Fruit fly (Drosophila melanogaster) whole organism, embryonic: ENCODE data around the gene Acp26Aa.
A peak's percentile ranks its signal among the peaks of the same experiment; 100 is the strongest.

Experiments used
- Atf-2 ChIP-seq: fragments of 200-800 bp; sonication (Bioruptor generic); optimal IDR thresholded peaks from 2 replicates; lab custom pipeline; 2016; ENCODE audit warnings: missing biosample characterization, missing genetic modification characterization
- Blimp-1 ChIP-seq: fragments of 200-800 bp; sonication (Bioruptor generic); optimal IDR thresholded peaks from 3 replicates; lab custom pipeline; 2018; ENCODE audit warnings: missing biosample characterization, missing genetic modification characterization, mild to moderate bottlenecking, moderate library complexity, missing genetic modification reagents
- C15 ChIP-seq: fragments of 200-800 bp; sonication (Bioruptor generic); IDR thresholded peaks from 3 replicates; pipeline ENCODE4 v1.3.6; 2022; ENCODE audit warnings: missing biosample characterization, missing genetic modification characterization
- CG10147 ChIP-seq: fragments of 200-800 bp; sonication (Bioruptor generic); optimal IDR thresholded peaks from 2 replicates; lab custom pipeline; 2019; ENCODE audit warnings: missing biosample characterization, mild to moderate bottlenecking, missing genetic modification characterization, moderate library complexity
- CG12104 ChIP-seq: fragments of 200-800 bp; sonication (Bioruptor generic); optimal IDR thresholded peaks from 3 replicates; lab custom pipeline; 2016; ENCODE audit warnings: missing biosample characterization, missing genetic modification characterization
- CG12744 ChIP-seq: fragments of 200-800 bp; sonication (Bioruptor generic); optimal IDR thresholded peaks from 2 replicates; lab custom pipeline; 2016; ENCODE audit warnings: missing biosample characterization, missing genetic modification characterization
- CG14441 ChIP-seq: fragments of 200-800 bp; sonication (Bioruptor generic); IDR thresholded peaks from 2 replicates; pipeline ENCODE4 v1.3.6; 2022; ENCODE audit warnings: missing biosample characterization, missing genetic modification characterization
- CG18262 ChIP-seq: fragments of 200-800 bp; optimal IDR thresholded peaks from 3 replicates; lab custom pipeline; 2019; ENCODE audit warnings: missing biosample characterization, mild to moderate bottlenecking, missing genetic modification characterization, moderate library complexity
- CG31441 ChIP-seq: fragments of 200-800 bp; sonication (Bioruptor generic); IDR thresholded peaks from 2 replicates; pipeline ENCODE4 v1.3.6; 2022; ENCODE audit warnings: missing biosample characterization, missing genetic modification characterization
- CG34376 ChIP-seq: fragments of 200-800 bp; sonication (Bioruptor generic); optimal IDR thresholded peaks from 2 replicates; lab custom pipeline; 2018; ENCODE audit warnings: missing biosample characterization, mild to moderate bottlenecking, missing genetic modification characterization
- CG3838 ChIP-seq: fragments of 200-800 bp; sonication (Bioruptor generic); optimal IDR thresholded peaks from 3 replicates; lab custom pipeline; 2016; ENCODE audit warnings: missing biosample characterization, missing genetic modification characterization
- CG4730 ChIP-seq: fragments of 200-800 bp; sonication (Bioruptor generic); IDR thresholded peaks from 2 replicates; pipeline ENCODE4 v1.3.6; 2022; ENCODE audit warnings: missing biosample characterization, missing genetic modification characterization
- CG8765 ChIP-seq: fragments of 200-800 bp; sonication (Bioruptor generic); IDR thresholded peaks from 2 replicates; pipeline ENCODE4 v1.3.6; 2022; ENCODE audit warnings: missing biosample characterization, missing genetic modification characterization
- CG9797 ChIP-seq: fragments of 200-800 bp; sonication (Bioruptor generic); optimal IDR thresholded peaks from 3 replicates; lab custom pipeline; 2018; ENCODE audit warnings: missing biosample characterization, mild to moderate bottlenecking, missing genetic modification characterization
- Deaf1 ChIP-seq: fragments of 200-800 bp; optimal IDR thresholded peaks from 3 replicates; lab custom pipeline; 2019; ENCODE audit warnings: missing biosample characterization, mild to moderate bottlenecking, missing genetic modification characterization, moderate library complexity
- Dfd ChIP-seq, 2 experiments: fragments of >200 bp; optimal IDR thresholded peaks; 2 replicates each; lab custom pipeline; 2017; ENCODE audit warnings: missing biosample characterization in 2 of 2, missing genetic modification characterization in 2 of 2
- Drgx ChIP-seq: fragments of 200-800 bp; sonication (Bioruptor generic); IDR thresholded peaks from 2 replicates; pipeline ENCODE4 v1.3.6; 2022; ENCODE audit warnings: missing biosample characterization, missing genetic modification characterization
- HLH4C ChIP-seq: fragments of 200-800 bp; sonication (Bioruptor generic); IDR thresholded peaks from 3 replicates; pipeline ENCODE4 v1.3.6; 2022; ENCODE audit warnings: missing biosample characterization, missing genetic modification characterization; ENCODE audit not compliant: partially characterized antibody
- Hmr ChIP-seq: fragments of 200-800 bp; sonication (Bioruptor generic); optimal IDR thresholded peaks from 3 replicates; lab custom pipeline; 2017; ENCODE audit warnings: mild to moderate bottlenecking, missing biosample characterization, missing genetic modification reagents, missing genetic modification characterization
- Med ChIP-seq: fragments of 200-800 bp; sonication (Bioruptor generic); peaks from one replicate; lab custom pipeline; 2016; ENCODE audit warnings: missing biosample characterization, missing genetic modification characterization, mild to moderate bottlenecking, inconsistent platforms, moderate library complexity
- Nf-YA ChIP-seq: fragments of 200-800 bp; sonication (Bioruptor generic); IDR thresholded peaks from 2 replicates; pipeline ENCODE4 v1.3.6; 2022; ENCODE audit warnings: missing biosample characterization, missing genetic modification characterization
- Pdp1 ChIP-seq, 2 experiments: fragments of 200-800 bp; sonication (Bioruptor generic); optimal IDR thresholded peaks; 3 replicates each; lab custom pipeline; 2016; ENCODE audit warnings: missing biosample characterization in 2 of 2, missing genetic modification characterization in 2 of 2, mild to moderate bottlenecking in 1 of 2, moderate library complexity in 1 of 2
- Rfx ChIP-seq: fragments of 200-800 bp; sonication (Bioruptor generic); IDR thresholded peaks from 2 replicates; pipeline ENCODE4 v1.3.6; 2022; ENCODE audit warnings: missing biosample characterization, missing genetic modification characterization
- Sox100B ChIP-seq: fragments of 200-800 bp; sonication (Bioruptor generic); optimal IDR thresholded peaks from 3 replicates; lab custom pipeline; 2018; ENCODE audit warnings: missing biosample characterization, mild to moderate bottlenecking, missing genetic modification characterization
- Taf1 ChIP-seq: fragments of 200-800 bp; sonication (Bioruptor generic); IDR thresholded peaks from 2 replicates; pipeline ENCODE4 v1.3.6; 2022; ENCODE audit warnings: missing biosample characterization, missing genetic modification characterization
- ap ChIP-seq: fragments of 200-800 bp; sonication (Bioruptor generic); IDR thresholded peaks from 2 replicates; pipeline ENCODE4 v1.3.6; 2022; ENCODE audit warnings: missing biosample characterization, missing genetic modification characterization
- chinmo ChIP-seq: fragments of 200-800 bp; sonication (Bioruptor generic); IDR thresholded peaks from 4 replicates; pipeline ENCODE4 v1.3.6; 2022; ENCODE audit warnings: missing biosample characterization, missing genetic modification characterization; ENCODE audit not compliant: partially characterized antibody
- crc ChIP-seq: fragments of 200-800 bp; sonication (Bioruptor generic); optimal IDR thresholded peaks from 2 replicates; lab custom pipeline; 2016; ENCODE audit warnings: missing biosample characterization, missing genetic modification characterization
- crol ChIP-seq: fragments of 200-800 bp; sonication (Bioruptor generic); IDR thresholded peaks from 2 replicates; pipeline ENCODE4 v1.3.6; 2022; ENCODE audit warnings: missing biosample characterization, missing genetic modification characterization
- en ChIP-seq: fragments of 200-800 bp; sonication (Bioruptor generic); optimal IDR thresholded peaks from 2 replicates; lab custom pipeline; 2016; ENCODE audit warnings: missing biosample characterization, missing genetic modification characterization
- gce ChIP-seq: fragments of 200-800 bp; sonication (Bioruptor generic); IDR thresholded peaks from 3 replicates; pipeline ENCODE4 v1.3.6; 2022; ENCODE audit warnings: missing biosample characterization, missing genetic modification characterization
- gcm2 ChIP-seq: fragments of 200-800 bp; sonication (Bioruptor generic); optimal IDR thresholded peaks from 2 replicates; lab custom pipeline; 2016; ENCODE audit warnings: missing biosample characterization, missing genetic modification characterization
- gsb-n ChIP-seq: fragments of 200-800 bp; sonication (Bioruptor generic); optimal IDR thresholded peaks from 3 replicates; lab custom pipeline; 2018; ENCODE audit warnings: missing biosample characterization, mild to moderate bottlenecking, missing genetic modification characterization
- ken ChIP-seq: fragments of 200-800 bp; sonication (Bioruptor generic); IDR thresholded peaks from 3 replicates; pipeline ENCODE4 v1.3.6; 2022; ENCODE audit warnings: missing biosample characterization, missing genetic modification characterization
- pfk ChIP-seq: fragments of 200-800 bp; sonication (Bioruptor generic); optimal IDR thresholded peaks from 2 replicates; lab custom pipeline; 2018; ENCODE audit warnings: missing biosample characterization, mild to moderate bottlenecking, missing genetic modification characterization, moderate library complexity
- prd ChIP-seq, 3 experiments: fragments of >200 bp in 2 of 3; fragments of 200-800 bp in 1 of 3; sonication (Bioruptor generic) in 1 of 3; optimal IDR thresholded peaks in 2 of 3; IDR thresholded peaks in 1 of 3; 2 replicates in 2 of 3; 3 replicates in 1 of 3; pipeline versions ENCODE4 v1.3.6 to Lab custom; 2017 to 2022; ENCODE audit warnings: missing biosample characterization in 1 of 3, missing genetic modification characterization in 1 of 3
- salm ChIP-seq: fragments of 200-800 bp; sonication (Bioruptor generic); optimal IDR thresholded peaks from 2 replicates; lab custom pipeline; 2018; ENCODE audit warnings: missing biosample characterization, mild to moderate bottlenecking, missing genetic modification characterization
- sqz ChIP-seq: fragments of 200-800 bp; sonication (Bioruptor generic); optimal IDR thresholded peaks from 3 replicates; lab custom pipeline; 2018; ENCODE audit warnings: missing biosample characterization, mild to moderate bottlenecking, missing genetic modification characterization
- z ChIP-seq: fragments of 200-800 bp; sonication (Bioruptor generic); IDR thresholded peaks from 3 replicates; pipeline ENCODE4 v1.3.6; 2022; ENCODE audit warnings: missing biosample characterization, missing genetic modification characterization

Acp26Aa gene

DNA sequence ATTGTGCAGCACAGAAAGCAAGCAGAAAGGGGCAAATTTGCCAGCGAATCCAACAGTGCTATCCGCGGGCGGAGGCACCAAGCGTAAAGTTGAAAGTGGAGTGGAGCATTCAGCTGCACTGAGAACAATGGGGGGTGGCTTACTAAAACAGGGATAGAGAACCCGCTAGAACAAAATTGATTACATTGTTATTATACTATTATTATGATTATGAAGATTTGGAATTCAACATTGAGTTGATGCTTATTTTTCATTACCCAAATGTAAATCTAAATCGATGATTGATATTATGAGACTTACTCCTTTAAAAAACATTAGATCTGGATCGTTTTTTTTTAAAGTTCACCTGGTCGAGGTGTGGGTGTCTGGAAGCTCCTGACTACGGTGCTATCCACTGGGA, 7.9 kb upstream of the Acp26Aa start:
- TF ChIP-seq Drgx (peak; percentile 24; the same call in 1 of the 2 replicates), prd (optimal IDR thresholded peaks at IDR 0.05; lab: Kevin White, UChicago) (no peak), prd (GFP tag; IDR thresholded peaks at IDR 0.05; lab: Robert Waterston, UW) (no peak)

DNA sequence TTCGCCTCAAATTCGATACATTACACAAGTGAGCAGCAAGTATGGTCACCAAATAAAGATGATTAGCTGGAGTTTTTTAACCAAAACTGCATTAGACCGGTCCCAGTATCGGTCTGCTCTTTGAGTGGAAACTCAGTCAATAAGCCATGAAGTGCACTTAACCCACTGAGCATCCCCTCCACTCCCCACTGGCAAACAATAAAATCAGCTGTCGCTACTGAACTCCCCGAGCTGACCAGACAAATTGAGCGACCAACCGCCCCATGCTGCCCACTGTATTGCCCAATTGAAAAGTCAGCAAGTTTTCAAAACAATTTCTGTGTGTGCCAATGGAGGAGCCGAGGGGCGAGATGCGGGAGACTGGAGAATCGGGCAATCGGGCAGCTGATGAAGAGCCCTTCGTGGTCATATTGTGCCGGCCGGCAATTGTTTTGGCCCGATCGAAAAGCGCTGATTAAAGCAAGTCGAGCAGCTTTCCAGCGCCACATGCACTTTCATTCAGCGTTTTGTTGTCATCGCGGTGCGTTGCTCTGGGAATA, 5.5 kb upstream of the Acp26Aa start:
- TF ChIP-seq Med (GFP tag; lab: Kevin White, UChicago) (peak; percentile 62), Atf-2 (GFP tag; lab: Kevin White, UChicago) (no peak), crol (GFP tag; lab: Robert Waterston, UW) (peak; percentile 69), CG9797 (GFP tag; lab: Kevin White, UChicago) (no peak), CG12104 (no peak), CG10147 (GFP tag; lab: Kevin White, UChicago) (no peak), HLH4C (GFP tag; lab: Robert Waterston, UW) (0 out of 3 replicates have a peak, but pooled peaks have one; percentile 29), CG12744 (GFP tag; lab: Kevin White, UChicago) (no peak), Dfd (GFP tag; optimal IDR thresholded peaks at IDR 0.05; lab: Kevin White, UChicago) (no peak), CG4730 (GFP tag; lab: Robert Waterston, UW) (no peak), gce (GFP tag; lab: Robert Waterston, UW) (no peak), CG34376 (GFP tag; lab: Kevin White, UChicago) (no peak), z (GFP tag; lab: Robert Waterston, UW) (peak; percentile 65; the same call in 1 of the 3 replicates), CG18262 (tag; lab: Kevin White, UChicago) (peak; percentile 1), ken (no peak), CG14441 (GFP tag; lab: Robert Waterston, UW) (no peak), ap (GFP tag; lab: Robert Waterston, UW) (no peak), en (no peak), crc (GFP tag; lab: Kevin White, UChicago) (no peak), Blimp-1 (GFP tag; lab: Kevin White, UChicago) (peak; percentile 25), pfk (GFP tag; lab: Kevin White, UChicago) (no peak), C15 (GFP tag; lab: Robert Waterston, UW) (no peak), salm (tag; lab: Kevin White, UChicago) (no peak), gcm2 (GFP tag; lab: Kevin White, UChicago) (no peak), CG31441 (GFP tag; lab: Robert Waterston, UW) (no peak), sqz (GFP tag; lab: Kevin White, UChicago) (no peak), chinmo (GFP tag; lab: Robert Waterston, UW) (0 out of 4 replicates have a peak, but pooled peaks have one; percentile 12), gsb-n (tag; lab: Kevin White, UChicago) (no peak), Taf1 (no peak), CG8765 (GFP tag; lab: Robert Waterston, UW) (no peak), Pdp1 (GFP tag; optimal IDR thresholded peaks at IDR 0.05; lab: Kevin White, UChicago) (peak in 1 of 2 experiments; percentile 10), Hmr (GFP tag; lab: Kevin White, UChicago) (no peak), Nf-YA (0 out of 2 replicates have a peak, but pooled peaks have one; percentile 6), Deaf1 (tag; lab: Kevin White, UChicago) (peak; percentile 18), Sox100B (GFP tag; lab: Kevin White, UChicago) (no peak), CG3838 (no peak), Rfx (peak; percentile 26; the same call in 1 of the 2 replicates)
- TF ChIP-seq, all 482 proteins: peak for 11
